Worm (Caenorhabditis elegans): Measurements from ENCODE around the gene F18C5.5.

The F18C5.5 gene

ce11 chrII:6561300-6561699 is 5.2 kb downstream of the F18C5.5 start, which contains the start of gene F18C5.10 (continued):
- TF ChIP-seq nhr-11 (tag; optimal IDR thresholded peaks at IDR 0.05) (peak; percentile 35), duxl-1 (tag; optimal IDR thresholded peaks at IDR 0.05; ENCODE audit: poor library complexity) (no peak), Y5F2A.4 (GFP tag; optimal IDR thresholded peaks at IDR 0.05) (no peak), spr-3 (GFP tag; optimal IDR thresholded peaks at IDR 0.05) (no peak), fos-1 (tag; optimal IDR thresholded peaks at IDR 0.05) (no peak), jun-1 (tag; optimal IDR thresholded peaks at IDR 0.05) (no peak), lim-7 (GFP tag; IDR thresholded peaks at IDR 0.05) (no peak), snpc-1.2 (GFP tag; IDR thresholded peaks at IDR 0.05) (no peak), tag-97 (GFP tag; IDR thresholded peaks at IDR 0.05) (no peak), nhr-102 (tag; optimal IDR thresholded peaks at IDR 0.05) (no peak), ceh-20 (GFP tag; IDR thresholded peaks at IDR 0.05) (no peak), lin-38 (GFP tag; IDR thresholded peaks at IDR 0.05) (no peak)

DNA sequence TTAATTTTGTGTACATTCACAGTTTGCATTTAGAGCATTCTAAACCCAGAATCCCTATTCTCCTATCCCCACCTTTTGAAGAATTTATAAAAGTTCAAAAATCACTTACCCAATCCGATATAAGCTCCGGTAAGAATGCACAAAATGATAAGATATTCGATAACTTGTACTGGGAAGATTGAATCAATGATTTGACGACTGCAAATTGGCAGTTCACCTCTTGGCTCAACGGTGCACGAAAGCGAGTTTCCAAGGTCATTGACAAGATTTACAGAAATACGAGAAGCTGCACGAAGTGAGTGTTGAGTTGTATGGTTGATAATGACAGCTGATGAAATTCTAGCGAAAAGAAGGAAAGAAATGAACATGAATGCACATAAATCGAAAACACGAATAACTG is 6.2 kb downstream of the F18C5.5 start:
- TF ChIP-seq unc-62 (GFP tag; optimal IDR thresholded peaks at IDR 0.05 in 1 of 2) (peak in 1 of 2 experiments; percentile 67), unc-62 (tag; optimal IDR thresholded peaks at IDR 0.05) (no peak), zip-2 (tag; optimal IDR thresholded peaks at IDR 0.05) (no peak), aha-1 (tag) (peak; percentile 74)

- no peak for TF ChIP-seq dmd-8 (GFP tag; IDR thresholded peaks at IDR 0.05)
- TF ChIP-seq nhr-76 (tag; optimal IDR thresholded peaks at IDR 0.05) = no peak
- no peak for TF ChIP-seq cey-2 (tag; optimal IDR thresholded peaks at IDR 0.05; ENCODE audit: borderline replicate concordance, insufficient read depth)
- no peak for TF ChIP-seq Y48G9A.11 (GFP tag; IDR thresholded peaks at IDR 0.05)
- TF ChIP-seq daf-16 (GFP tag; optimal IDR thresholded peaks at IDR 0.05) = peak in 1 of 2 experiments; percentile 23
- no peak for TF ChIP-seq daf-16 (tag; optimal IDR thresholded peaks at IDR 0.05)
- TF ChIP-seq zfp-3 (GFP tag; conservative IDR thresholded peaks at IDR 0.05) = 0 out of 2 replicates have a peak, but pooled peaks have one; percentile 15
- TF ChIP-seq dmd-6 (GFP tag; IDR thresholded peaks at IDR 0.05) = no peak
- TF ChIP-seq madf-9 (GFP tag; conservative IDR thresholded peaks at IDR 0.05) = no peak
- TF ChIP-seq T26A8.4 (GFP tag; IDR thresholded peaks at IDR 0.05) = no peak
- TF ChIP-seq nhr-102 (tag; optimal IDR thresholded peaks at IDR 0.05) = no peak
- no peak for TF ChIP-seq lim-7 (GFP tag; IDR thresholded peaks at IDR 0.05)
- TF ChIP-seq D1046.2 (GFP tag; IDR thresholded peaks at IDR 0.05) = no peak
Measured at ce11 chrII:6558887-6559286, 7.6 kb downstream of the F18C5.5 start.

DNA sequence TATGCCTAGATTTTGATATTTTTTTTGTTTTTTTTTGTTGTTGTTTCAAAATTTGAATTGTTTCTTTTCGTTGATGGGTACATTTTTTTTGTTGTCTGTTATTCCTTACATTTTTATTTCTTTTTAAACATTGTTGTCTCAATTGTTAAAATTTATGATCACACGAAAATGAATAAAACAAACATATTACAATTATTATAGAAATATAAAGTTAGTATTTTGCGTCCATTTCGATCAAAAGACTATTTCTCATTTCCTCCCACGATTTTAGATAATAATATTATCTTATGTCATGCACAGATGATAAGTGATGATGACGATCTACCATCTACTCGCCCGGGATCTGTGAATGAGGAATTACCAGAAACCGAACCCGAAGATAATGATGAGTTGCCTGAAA is 11.9 kb downstream of the F18C5.5 start, which contains the start of gene wrn-1:
TSS of gene wrn-1 (plus strand) at position 301 of the 400 bp plus-strand sequence.
- TF ChIP-seq lim-7 (GFP tag; IDR thresholded peaks at IDR 0.05) = no peak
- TF ChIP-seq lin-29 (GFP tag; IDR thresholded peaks at IDR 0.05) = no peak

DNA sequence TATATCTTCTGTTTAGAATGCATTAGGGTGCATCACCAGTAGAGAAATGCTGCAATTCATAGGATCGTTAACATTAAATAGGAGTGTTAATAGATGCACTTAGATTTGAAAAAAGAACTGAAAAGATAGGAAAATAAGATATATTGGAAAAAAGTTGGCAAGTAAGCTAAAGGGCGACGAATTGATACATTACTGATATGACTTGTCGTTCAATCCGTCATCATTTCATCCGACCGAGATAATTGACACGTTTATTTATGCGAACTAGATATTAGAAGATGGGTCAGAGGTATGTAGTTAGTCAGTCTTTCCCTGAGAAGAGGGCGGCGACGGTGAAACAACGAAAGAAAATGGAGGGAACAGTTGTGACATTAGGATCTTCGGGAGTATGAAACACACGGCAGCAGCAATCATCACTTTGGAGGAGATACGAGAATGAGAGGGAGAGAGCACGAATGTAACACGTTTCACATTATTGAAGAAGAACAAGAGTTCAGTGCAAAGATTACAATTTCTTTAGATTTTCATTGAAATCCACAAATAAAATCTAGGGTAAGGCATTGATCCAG is 21.6 kb downstream of the F18C5.5 start, which contains the start of gene lron-15:
TSS of gene lron-15 (minus strand) at position 51 of the 569 bp plus-strand sequence.
- TF ChIP-seq nhr-102 (tag; optimal IDR thresholded peaks at IDR 0.05) (no peak), php-3 (GFP tag; IDR thresholded peaks at IDR 0.05) (no peak), T26A8.4 (GFP tag; IDR thresholded peaks at IDR 0.05) (no peak)

- TF ChIP-seq dpl-1 (GFP tag; optimal IDR thresholded peaks at IDR 0.05) (peak; percentile 88), saeg-2 (GFP tag; IDR thresholded peaks at IDR 0.05) (no peak), ama-1 (optimal IDR thresholded peaks at IDR 0.05) (no peak), attf-4 (tag; optimal IDR thresholded peaks at IDR 0.05) (no peak), hlh-30 (tag; optimal IDR thresholded peaks at IDR 0.05; ENCODE audit: insufficient read depth) (peak; percentile 83), unc-62 (GFP tag; optimal IDR thresholded peaks at IDR 0.05 in 1 of 2) (no peak), unc-62 (tag; optimal IDR thresholded peaks at IDR 0.05) (no peak), ZK337.2 (GFP tag; IDR thresholded peaks at IDR 0.05) (no peak), lim-7 (GFP tag; IDR thresholded peaks at IDR 0.05) (no peak), Y48G9A.11 (GFP tag; IDR thresholded peaks at IDR 0.05) (no peak), lin-38 (GFP tag; IDR thresholded peaks at IDR 0.05) (peak; percentile 95), rbr-2 (tag; optimal IDR thresholded peaks at IDR 0.05) (peak; percentile 42), skn-1 (tag; optimal IDR thresholded peaks at IDR 0.05) (no peak), mxl-3 (GFP tag; optimal IDR thresholded peaks at IDR 0.05) (no peak), Y75B8A.6 (GFP tag; IDR thresholded peaks at IDR 0.05) (no peak), ztf-7 (tag; optimal IDR thresholded peaks at IDR 0.05) (no peak), pha-4 (GFP tag; IDR thresholded peaks at IDR 0.05) (no peak), pha-4 (tag; optimal IDR thresholded peaks at IDR 0.05) (peak; percentile 16), nhr-77 (tag; optimal IDR thresholded peaks at IDR 0.05) (no peak)
Measured at ce11 chrII:6535957-6536424, 30.5 kb downstream of the F18C5.5 start, which contains the start of gene utp-20. Gene utp-20, plus strand, starts transcription at chrII:6536374.
